Worm (Caenorhabditis elegans) whole organism, L4 larva: Measurements from ENCODE around the gene F55G1.6.

Experiments used
- ZK337.2 ChIP-seq: fragments of 200-800 bp; sonication (Bioruptor generic); IDR thresholded peaks from 2 replicates; pipeline ENCODE4 v1.3.6; 2022; ENCODE audit warnings: missing genetic modification reagents, missing genetic modification characterization, missing compliant biosample characterization
- ceh-82 ChIP-seq: sonication (generic microtip); optimal IDR thresholded peaks from 2 replicates; lab custom pipeline; 2017; ENCODE audit warnings: missing biosample characterization, missing genetic modification characterization
- ces-1 ChIP-seq: fragments of 150-350 bp; sonication (generic microtip); optimal IDR thresholded peaks from 4 replicates; lab custom pipeline; 2014; ENCODE audit warnings: missing biosample characterization, missing genetic modification reagents, missing genetic modification characterization
- cey-2 ChIP-seq: sonication (generic microtip); optimal IDR thresholded peaks from 3 replicates; lab custom pipeline; 2017; ENCODE audit warnings: missing genetic modification characterization, mild to moderate bottlenecking, missing compliant biosample characterization, antibody characterized with exemption, borderline replicate concordance; ENCODE audit not compliant: insufficient read depth
- fkh-10 ChIP-seq: fragments of 150-350 bp; optimal IDR thresholded peaks from 2 replicates; lab custom pipeline; 2014; ENCODE audit warnings: missing biosample characterization, missing genetic modification reagents, missing genetic modification characterization
- jun-1 ChIP-seq: fragments of 150-350 bp; optimal IDR thresholded peaks from 2 replicates; lab custom pipeline; 2014; ENCODE audit warnings: missing biosample characterization, missing genetic modification reagents, missing genetic modification characterization
- nhr-28 ChIP-seq: fragments of 150-350 bp; optimal IDR thresholded peaks from 2 replicates; lab custom pipeline; 2014; ENCODE audit warnings: missing biosample characterization, missing genetic modification characterization
- nhr-76 ChIP-seq: fragments of 150-350 bp; optimal IDR thresholded peaks from 2 replicates; lab custom pipeline; 2014; ENCODE audit warnings: missing biosample characterization, missing genetic modification characterization
- rbr-2 ChIP-seq: sonication (generic microtip); optimal IDR thresholded peaks from 2 replicates; lab custom pipeline; 2016; ENCODE audit warnings: missing genotype, missing genetic modification characterization, missing compliant biosample characterization
- skn-1 ChIP-seq: fragments of 150-350 bp; optimal IDR thresholded peaks from 2 replicates; lab custom pipeline; 2014; ENCODE audit warnings: missing biosample characterization, missing genetic modification characterization
- snpc-1.2 ChIP-seq: fragments of 200-800 bp; sonication (Bioruptor generic); IDR thresholded peaks from 2 replicates; pipeline ENCODE4 v1.3.6; 2022; ENCODE audit warnings: missing genetic modification reagents, missing genetic modification characterization, missing compliant biosample characterization
- unc-39 ChIP-seq: sonication (generic microtip); optimal IDR thresholded peaks from 2 replicates; lab custom pipeline; 2017; ENCODE audit warnings: missing biosample characterization, missing genetic modification characterization
- unc-62 ChIP-seq, 3 experiments: fragments of 150-350 bp in 1 of 3; sonication (generic microtip); optimal IDR thresholded peaks in 2 of 3; peaks in 1 of 3; 1 replicate in 1 of 3; 2 replicates in 2 of 3; lab custom pipeline; 2014 to 2017; ENCODE audit warnings: missing biosample characterization in 3 of 3, missing genetic modification characterization in 3 of 3, missing genetic modification reagents in 3 of 3, missing genotype in 1 of 3

DNA sequence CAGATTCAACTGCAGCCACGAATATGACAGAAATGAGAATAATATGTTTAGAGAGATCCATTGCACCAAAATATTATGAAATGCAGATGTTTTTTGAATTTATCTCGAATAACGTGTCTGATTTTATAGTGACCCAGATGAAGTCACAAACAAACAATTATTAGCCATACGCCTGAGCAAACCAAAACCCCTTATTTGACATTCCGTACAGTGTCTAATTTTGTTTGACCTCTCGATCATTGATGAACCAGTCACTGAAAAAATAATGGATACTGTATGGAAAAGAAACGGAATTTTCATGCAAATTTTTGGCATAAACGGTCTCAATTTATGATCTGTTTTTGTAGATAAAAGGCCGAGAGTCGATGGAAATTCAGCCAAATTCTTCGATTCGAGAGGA lies 42.9 kb downstream of the F55G1.6 start, which contains the start of the genes R05G6.9 and R05G6.3:
- no peak for TF ChIP-seq nhr-28 (tag; lab: Kevin White, UChicago)
- no peak for TF ChIP-seq nhr-76
- no peak for TF ChIP-seq rbr-2
- no peak for TF ChIP-seq ceh-82 (tag; lab: Kevin White, UChicago)
- no peak for TF ChIP-seq cey-2 (tag; lab: Kevin White, UChicago)
- TF ChIP-seq jun-1 (tag; lab: Kevin White, UChicago) = no peak
- TF ChIP-seq unc-62 (GFP tag; optimal IDR thresholded peaks at IDR 0.05 in 1 of 2; lab: Kevin White, UChicago) = peak in 1 of 2 experiments; percentile 7
- no peak for TF ChIP-seq unc-62 (tag; optimal IDR thresholded peaks at IDR 0.05; lab: Kevin White, UChicago)
- TF ChIP-seq fkh-10 (GFP tag; lab: Kevin White, UChicago) = no peak
- TF ChIP-seq unc-39 (tag; lab: Kevin White, UChicago) = no peak
- no peak for TF ChIP-seq snpc-1.2 (GFP tag; lab: Robert Waterston, UW)
- TF ChIP-seq skn-1 (tag; lab: Kevin White, UChicago) = no peak
- no peak for TF ChIP-seq ZK337.2 (GFP tag; lab: Robert Waterston, UW)
- no peak for TF ChIP-seq ces-1 (GFP tag; lab: Kevin White, UChicago)
